Worm (Caenorhabditis elegans) whole organism, young adult: ENCODE data around the gene Y58A7A.4.

Source experiments
- F52B5.7 ChIP-seq: sonication (generic microtip); optimal IDR thresholded peaks from 2 replicates; lab custom pipeline; 2016; ENCODE audit warnings: mild to moderate bottlenecking, missing genetic modification characterization, missing compliant biosample characterization
- F57C9.4 ChIP-seq: sonication (generic microtip); optimal IDR thresholded peaks from 2 replicates; lab custom pipeline; 2017; ENCODE audit warnings: mild to moderate bottlenecking, missing genetic modification characterization, missing compliant biosample characterization
- snpc-1.3 ChIP-seq: sonication (generic microtip); optimal IDR thresholded peaks from 2 replicates; lab custom pipeline; 2017; ENCODE audit warnings: missing genetic modification characterization, mild to moderate bottlenecking, missing compliant biosample characterization, antibody characterized with exemption, moderate library complexity, missing genotype, missing genetic modification reagents; ENCODE audit not compliant: insufficient read depth

DNA sequence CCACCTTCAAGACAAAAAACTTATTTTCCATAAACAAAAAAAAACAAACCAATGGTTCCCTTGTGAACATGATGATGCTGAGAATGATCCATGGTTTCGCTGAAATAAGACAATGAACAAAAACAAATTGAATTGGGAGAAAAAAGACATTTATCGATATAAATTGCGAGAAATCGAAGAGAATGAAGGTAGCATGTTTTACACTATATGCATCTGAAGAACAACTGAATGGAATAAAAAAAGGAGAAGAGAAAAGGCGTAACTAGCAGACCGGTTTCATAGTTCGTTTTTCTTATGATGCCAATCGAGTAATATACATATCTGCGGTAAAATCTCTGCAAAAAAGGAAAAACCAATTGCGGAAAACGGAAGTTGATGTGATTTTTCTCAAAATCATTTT, 15.4 kb downstream of the Y58A7A.4 start, which contains the start of gene Y58A7A.1:
- TF ChIP-seq snpc-1.3 (tag; lab: Kevin White, UChicago) (no peak), F57C9.4 (tag; lab: Kevin White, UChicago) (no peak), F52B5.7 (no peak)
